Worm (Caenorhabditis elegans) whole organism, L4 larva: ENCODE results near the gene T05C1.3.

ENCODE experiments used
- F37D6.2 ChIP-seq: sonication (generic microtip); optimal IDR thresholded peaks from 2 replicates; lab custom pipeline; 2016; ENCODE audit warnings: mild to moderate bottlenecking, missing genetic modification characterization, missing compliant biosample characterization
- Y48G9A.11 ChIP-seq: fragments of 200-800 bp; sonication (Bioruptor generic); IDR thresholded peaks from 2 replicates; pipeline ENCODE4 v1.3.6; 2022; ENCODE audit warnings: missing genetic modification reagents, missing genetic modification characterization, missing compliant biosample characterization
- Y5F2A.4 ChIP-seq: fragments of 200-800 bp; sonication (Bioruptor generic); optimal IDR thresholded peaks from 2 replicates; lab custom pipeline; 2018; ENCODE audit warnings: mild to moderate bottlenecking, missing genetic modification characterization, missing compliant biosample characterization
- aha-1 ChIP-seq: fragments of 150-350 bp; peaks from one replicate; lab custom pipeline; 2014; ENCODE audit warnings: missing biosample characterization, missing genetic modification characterization
- ama-1 ChIP-seq: fragments of 150-350 bp; optimal IDR thresholded peaks from 2 replicates; lab custom pipeline; 2014; ENCODE audit warnings: inconsistent platforms, mixed read lengths
- ceh-20 ChIP-seq: fragments of 200-800 bp; sonication (Bioruptor generic); IDR thresholded peaks from 2 replicates; pipeline ENCODE4 v1.3.6; 2022; ENCODE audit warnings: missing genetic modification reagents, missing genetic modification characterization, missing compliant biosample characterization
- ceh-82 ChIP-seq: sonication (generic microtip); optimal IDR thresholded peaks from 2 replicates; lab custom pipeline; 2017; ENCODE audit warnings: missing biosample characterization, missing genetic modification characterization
- ces-1 ChIP-seq: fragments of 150-350 bp; sonication (generic microtip); optimal IDR thresholded peaks from 4 replicates; lab custom pipeline; 2014; ENCODE audit warnings: missing biosample characterization, missing genetic modification reagents, missing genetic modification characterization
- daf-16 ChIP-seq, 3 experiments: sonication (generic microtip); optimal IDR thresholded peaks; 2 replicates each; lab custom pipeline; 2016 to 2017; ENCODE audit warnings: missing genetic modification characterization in 3 of 3, missing genetic modification reagents in 3 of 3, mild to moderate bottlenecking in 2 of 3, missing compliant biosample characterization in 2 of 3, missing biosample characterization in 1 of 3, moderate library complexity in 1 of 3
- dmd-6 ChIP-seq: fragments of 200-800 bp; sonication (Bioruptor generic); IDR thresholded peaks from 2 replicates; pipeline ENCODE4 v1.3.6; 2022; ENCODE audit warnings: missing genetic modification reagents, missing genetic modification characterization, missing compliant biosample characterization
- hlh-11 ChIP-seq: fragments of 200-800 bp; sonication (Bioruptor generic); optimal IDR thresholded peaks from 2 replicates; lab custom pipeline; 2018; ENCODE audit warnings: mild to moderate bottlenecking, missing genetic modification characterization, missing compliant biosample characterization
- hlh-30 ChIP-seq: sonication (generic microtip); optimal IDR thresholded peaks from 2 replicates; lab custom pipeline; 2017; ENCODE audit warnings: antibody characterized with exemption, mild to moderate bottlenecking, missing genetic modification characterization, missing compliant biosample characterization; ENCODE audit not compliant: insufficient read depth
- lim-7 ChIP-seq: fragments of 200-800 bp; sonication (Bioruptor generic); IDR thresholded peaks from 2 replicates; pipeline ENCODE4 v1.3.6; 2022; ENCODE audit warnings: missing genetic modification characterization, missing compliant biosample characterization
- lin-13 ChIP-seq: fragments of 150-350 bp; optimal IDR thresholded peaks from 2 replicates; lab custom pipeline; 2014; ENCODE audit warnings: missing biosample characterization, missing genetic modification reagents, missing genetic modification characterization
- lin-38 ChIP-seq: fragments of 200-800 bp; sonication (Bioruptor generic); IDR thresholded peaks from 2 replicates; pipeline ENCODE4 v1.3.6; 2022; ENCODE audit warnings: missing genetic modification reagents, missing genetic modification characterization, missing compliant biosample characterization
- lsy-2 ChIP-seq, 2 experiments: fragments of 150-350 bp in 1 of 2; sonication (generic microtip) in 1 of 2; optimal IDR thresholded peaks; 2 replicates each; lab custom pipeline; 2014 to 2017; ENCODE audit warnings: missing biosample characterization in 2 of 2, missing genetic modification characterization in 2 of 2
- mdl-1 ChIP-seq, 2 experiments: fragments of 150-350 bp in 1 of 2; sonication (generic microtip) in 1 of 2; optimal IDR thresholded peaks; 2 replicates each; lab custom pipeline; 2014 to 2017; ENCODE audit warnings: missing biosample characterization in 2 of 2, missing genetic modification characterization in 2 of 2
- mep-1 ChIP-seq: fragments of 150-350 bp; sonication (generic microtip); optimal IDR thresholded peaks from 3 replicates; lab custom pipeline; 2014; ENCODE audit warnings: missing biosample characterization, missing genetic modification characterization
- mes-2 ChIP-seq: sonication (generic microtip); optimal IDR thresholded peaks from 2 replicates; lab custom pipeline; 2016; ENCODE audit warnings: missing genotype, mild to moderate bottlenecking, missing genetic modification characterization, missing compliant biosample characterization; ENCODE audit not compliant: poor library complexity, severe bottlenecking
- mxl-3 ChIP-seq: fragments of 200-800 bp; sonication (Bioruptor generic); optimal IDR thresholded peaks from 2 replicates; lab custom pipeline; 2018; ENCODE audit warnings: mild to moderate bottlenecking, missing genetic modification characterization, missing compliant biosample characterization
- nhr-102 ChIP-seq: sonication (generic microtip); optimal IDR thresholded peaks from 2 replicates; lab custom pipeline; 2016; ENCODE audit warnings: mild to moderate bottlenecking, missing genetic modification characterization, moderate library complexity, missing compliant biosample characterization
- nhr-111 ChIP-seq: fragments of 200-800 bp; sonication (Bioruptor generic); optimal IDR thresholded peaks from 2 replicates; lab custom pipeline; 2018; ENCODE audit warnings: mild to moderate bottlenecking, missing genetic modification characterization, missing compliant biosample characterization
- nhr-28 ChIP-seq: fragments of 150-350 bp; optimal IDR thresholded peaks from 2 replicates; lab custom pipeline; 2014; ENCODE audit warnings: missing biosample characterization, missing genetic modification characterization
- nhr-77 ChIP-seq: fragments of 150-350 bp; optimal IDR thresholded peaks from 2 replicates; lab custom pipeline; 2014; ENCODE audit warnings: missing biosample characterization, missing genetic modification characterization
- pqm-1 ChIP-seq: sonication (generic microtip); optimal IDR thresholded peaks from 2 replicates; lab custom pipeline; 2017; ENCODE audit warnings: missing biosample characterization, missing genetic modification characterization
- skn-1 ChIP-seq: fragments of 150-350 bp; optimal IDR thresholded peaks from 2 replicates; lab custom pipeline; 2014; ENCODE audit warnings: missing biosample characterization, missing genetic modification characterization
- tag-97 ChIP-seq: fragments of 200-800 bp; sonication (Bioruptor generic); IDR thresholded peaks from 2 replicates; pipeline ENCODE4 v1.3.6; 2022; ENCODE audit warnings: missing genetic modification characterization, missing compliant biosample characterization
- unc-130 ChIP-seq: sonication (generic microtip); optimal IDR thresholded peaks from 2 replicates; lab custom pipeline; 2016; ENCODE audit warnings: missing genetic modification reagents, missing genetic modification characterization, missing compliant biosample characterization
- zag-1 ChIP-seq: fragments of 150-350 bp; optimal IDR thresholded peaks from 2 replicates; lab custom pipeline; 2014; ENCODE audit warnings: missing biosample characterization, missing genetic modification characterization
- zfp-2 ChIP-seq: sonication (generic microtip); optimal IDR thresholded peaks from 2 replicates; lab custom pipeline; 2016; ENCODE audit warnings: mild to moderate bottlenecking, missing genetic modification characterization, missing compliant biosample characterization
- zfp-3 ChIP-seq: fragments of 200-800 bp; sonication (Bioruptor generic); conservative IDR thresholded peaks from 2 replicates; pipeline ENCODE4 v1.3.6; 2022; ENCODE audit warnings: missing genetic modification reagents, missing genetic modification characterization, missing compliant biosample characterization
- zip-2 ChIP-seq: fragments of 150-350 bp; optimal IDR thresholded peaks from 2 replicates; lab custom pipeline; 2014; ENCODE audit warnings: missing biosample characterization, missing genetic modification characterization
- ztf-11 ChIP-seq: fragments of 150-350 bp; optimal IDR thresholded peaks from 2 replicates; lab custom pipeline; 2014; ENCODE audit warnings: missing biosample characterization, missing genetic modification characterization

T05C1.3 gene

DNA sequence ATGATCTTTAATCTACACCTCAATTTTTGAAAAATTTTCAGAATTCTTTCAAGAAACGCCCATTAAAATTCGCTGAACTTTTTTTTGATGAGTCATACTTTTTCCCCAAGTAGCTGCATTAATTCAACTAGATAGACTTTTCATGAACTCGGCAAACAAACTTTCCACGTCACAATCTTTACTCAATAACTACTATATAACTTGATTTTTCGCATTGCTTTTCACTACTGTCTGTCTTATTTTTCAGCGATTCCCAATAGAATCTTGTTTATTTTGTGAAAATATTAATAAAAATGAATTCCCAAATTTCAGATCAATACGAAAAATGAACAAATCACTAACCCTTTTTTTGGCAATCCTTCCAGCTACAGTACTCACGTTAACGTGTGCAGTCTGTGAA is 10.9 kb downstream of the T05C1.3 start, which contains the start of gene T05C1.1:
Gene T05C1.1 (plus strand): TSS at position 301 of the 400 bp plus-strand sequence.
- TF ChIP-seq unc-130 (GFP tag; lab: Kevin White, UChicago) (no peak), zfp-3 (no peak), lin-13 (GFP tag; lab: Kevin White, UChicago) (no peak), hlh-30 (no peak), nhr-102 (tag; lab: Kevin White, UChicago) (no peak), nhr-28 (tag; lab: Kevin White, UChicago) (no peak), ama-1 (lab: Kevin White, UChicago) (no peak), Y48G9A.11 (GFP tag; lab: Robert Waterston, UW) (no peak), mep-1 (tag; lab: Kevin White, UChicago) (no peak)

DNA sequence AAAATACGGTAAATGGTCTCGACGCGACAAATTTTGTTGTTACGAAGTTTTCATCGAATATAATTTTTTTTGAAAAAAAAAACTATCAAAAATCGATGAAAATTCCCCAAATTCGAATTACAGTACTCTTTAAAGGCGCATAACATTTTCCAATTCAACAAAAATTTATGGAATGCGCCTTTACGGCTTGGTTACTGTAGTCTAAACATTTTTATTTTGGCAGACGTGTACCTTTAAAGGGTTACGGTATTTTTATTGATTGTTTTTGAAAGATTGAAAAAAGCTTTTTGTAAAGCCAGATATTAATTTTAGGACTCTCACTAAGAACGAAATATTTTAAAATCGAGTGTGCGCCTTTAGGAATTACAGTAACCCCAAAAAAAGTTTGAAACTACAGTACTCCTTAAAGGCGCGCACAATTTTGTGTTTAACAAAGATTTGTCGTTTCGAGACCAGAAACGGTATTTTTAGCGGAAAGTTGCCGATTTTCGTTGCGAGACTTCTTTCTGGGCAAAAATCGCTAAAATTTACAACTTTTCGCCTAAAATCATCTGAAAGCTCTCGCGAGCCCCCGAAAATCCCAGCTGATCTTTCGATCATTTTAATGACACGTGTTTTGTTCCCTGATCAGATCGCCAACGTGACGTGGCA is 15.1 kb downstream of the T05C1.3 start:
- TF ChIP-seq lsy-2 (tag; optimal IDR thresholded peaks at IDR 0.05; lab: Kevin White, UChicago) (no peak), ces-1 (GFP tag; lab: Kevin White, UChicago) (no peak), F37D6.2 (tag; lab: Kevin White, UChicago) (no peak), lin-38 (GFP tag; lab: Robert Waterston, UW) (no peak), ztf-11 (no peak), ceh-82 (tag; lab: Kevin White, UChicago) (no peak), ceh-20 (no peak), nhr-77 (tag; lab: Kevin White, UChicago) (no peak), hlh-30 (no peak), zfp-2 (tag; lab: Kevin White, UChicago) (no peak), nhr-111 (no peak), Y5F2A.4 (no peak)
- TF ChIP-seq, all 104 proteins: peak for 0

DNA sequence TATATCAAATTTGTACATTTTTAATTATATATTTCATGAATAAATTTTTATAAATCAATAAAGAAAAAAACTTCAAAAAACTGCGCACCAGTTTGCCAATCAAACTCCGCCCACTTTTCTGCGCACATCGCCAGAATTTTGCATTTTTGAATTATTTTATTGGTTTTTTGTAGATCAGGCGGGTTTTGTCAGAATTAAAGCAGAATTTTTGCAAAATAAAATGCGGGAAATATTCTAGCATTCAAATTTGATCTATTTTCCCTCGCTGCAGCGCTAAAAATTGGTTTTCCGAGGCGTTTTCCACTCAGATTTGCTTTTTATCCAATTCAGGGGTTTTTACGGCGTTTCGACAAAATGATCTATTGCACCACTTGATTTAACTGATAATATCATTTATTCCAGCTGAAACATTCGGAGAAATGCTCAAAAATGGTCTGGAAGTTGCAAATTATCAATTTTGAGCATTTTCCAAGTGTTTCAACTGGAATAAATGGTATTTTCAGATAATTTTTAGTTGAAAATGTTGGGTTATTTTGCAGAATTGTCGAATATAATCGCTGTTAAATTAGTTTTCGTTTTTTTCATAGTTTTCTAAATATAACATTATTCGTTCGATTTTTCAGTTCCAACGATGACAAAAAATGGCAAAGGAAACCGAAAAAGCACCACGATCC is 18.1 kb downstream of the T05C1.3 start, which contains the start of gene W06B4.1:
Gene W06B4.1 (plus strand): TSS at position 624 of the 674 bp plus-strand sequence.
- TF ChIP-seq unc-130 (GFP tag; lab: Kevin White, UChicago) (peak; percentile 52), skn-1 (tag; lab: Kevin White, UChicago) (no peak), lin-38 (GFP tag; lab: Robert Waterston, UW) (peak; percentile 34), Y48G9A.11 (GFP tag; lab: Robert Waterston, UW) (0 out of 2 replicates have a peak, but pooled peaks have one; percentile 15), tag-97 (GFP tag; lab: Robert Waterston, UW) (no peak)

DNA sequence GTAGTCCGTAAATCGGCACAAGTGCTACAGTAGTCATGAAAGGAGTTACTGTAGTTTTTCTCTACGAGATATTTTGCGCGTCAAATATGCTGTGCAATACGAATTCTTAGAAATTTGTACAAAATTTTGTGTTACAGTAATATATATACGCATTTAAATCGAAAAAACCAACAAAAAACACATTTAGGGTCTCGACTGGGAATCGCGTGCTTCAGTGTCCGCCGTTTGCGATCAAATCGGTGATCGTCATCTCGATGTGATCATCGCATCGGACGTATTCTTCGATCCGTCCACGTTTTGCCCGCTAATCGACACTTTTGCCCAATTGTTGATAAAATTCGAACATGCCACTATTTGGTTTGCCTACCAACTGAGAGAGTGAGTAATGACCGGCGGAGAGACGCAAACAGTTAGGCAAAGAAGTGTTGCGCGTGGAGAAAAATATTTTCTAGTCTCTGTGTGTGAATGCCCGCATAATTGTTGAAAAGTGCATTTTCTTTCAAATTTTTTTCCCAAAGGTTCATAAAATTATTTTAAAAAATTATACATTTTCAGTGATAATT is 20.2 kb downstream of the T05C1.3 start:
- TF ChIP-seq mxl-3 (GFP tag; lab: Kevin White, UChicago), result peak; percentile 61
- no peak for TF ChIP-seq daf-16 (GFP tag; optimal IDR thresholded peaks at IDR 0.05; lab: Kevin White, UChicago)
- TF ChIP-seq daf-16 (tag; optimal IDR thresholded peaks at IDR 0.05; lab: Kevin White, UChicago), result peak; percentile 57
- TF ChIP-seq zip-2, result no peak
- TF ChIP-seq aha-1 (tag; lab: Kevin White, UChicago), result peak; percentile 97
- peak; percentile 54; the same call in 1 of the 2 replicates for TF ChIP-seq dmd-6
- TF ChIP-seq lim-7 (GFP tag; lab: Robert Waterston, UW), result no peak
- TF ChIP-seq mes-2 (tag; lab: Kevin White, UChicago), result peak; percentile 31
- peak; percentile 23 for TF ChIP-seq hlh-30
- peak; percentile 53 for TF ChIP-seq hlh-11 (tag; lab: Kevin White, UChicago)
- TF ChIP-seq pqm-1 (tag; lab: Kevin White, UChicago), result peak; percentile 53
- TF ChIP-seq zag-1 (tag; lab: Kevin White, UChicago), result no peak
- peak; percentile 88 for TF ChIP-seq nhr-28 (tag; lab: Kevin White, UChicago)
- TF ChIP-seq mdl-1 (tag; optimal IDR thresholded peaks at IDR 0.05; lab: Kevin White, UChicago), result peak in 1 of 2 experiments; percentile 9
